Worm (Caenorhabditis elegans): ENCODE results near the gene ZK1248.19.

- TF ChIP-seq hlh-26 (GFP tag; conservative IDR thresholded peaks at IDR 0.05) (no peak), efl-1 (GFP tag; optimal IDR thresholded peaks at IDR 0.05) (no peak)
Observed at ce11 chrII:5806563-5806962, 32.7 kb downstream of the ZK1248.19 start.
